Worm (Caenorhabditis elegans): Measurements from ENCODE around the gene arx-5.
A peak's percentile ranks its signal among the peaks of the same experiment; 100 is the strongest.

The arx-5 gene

DNA sequence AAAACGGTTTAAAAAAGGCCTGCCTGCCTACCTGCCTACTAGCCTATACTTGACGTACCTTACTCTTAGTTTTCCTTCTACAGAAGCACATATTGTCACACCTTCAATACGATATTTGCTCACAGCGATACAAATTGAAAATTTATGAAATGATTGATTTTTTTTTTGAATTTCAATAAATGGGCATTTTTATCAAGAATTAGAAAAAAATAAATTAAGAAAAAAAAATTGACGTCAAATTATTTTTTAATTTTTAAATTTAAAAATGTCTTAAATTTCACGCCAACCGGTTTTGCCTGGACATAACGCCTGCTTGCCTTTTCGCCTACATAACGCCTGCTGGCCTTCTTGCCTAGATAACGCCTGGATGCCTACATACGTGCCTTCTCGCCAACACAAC, 11.2 kb downstream of the arx-5 start, which contains the start of gene BE10.5:
TSS of gene BE10.5 (minus strand) at position 101 of the 400 bp plus-strand sequence.
- TF ChIP-seq lin-39 (tag; optimal IDR thresholded peaks at IDR 0.05): no peak
- TF ChIP-seq snpc-4 (tag; optimal IDR thresholded peaks at IDR 0.05): no peak
- no peak for TF ChIP-seq elt-3 (tag; optimal IDR thresholded peaks at IDR 0.05)
- TF ChIP-seq nhr-129 (tag; optimal IDR thresholded peaks at IDR 0.05): no peak
- no peak for TF ChIP-seq ceh-82 (tag; optimal IDR thresholded peaks at IDR 0.05)
- no peak for TF ChIP-seq nhr-237 (tag; optimal IDR thresholded peaks at IDR 0.05)
- TF ChIP-seq lsy-2 (tag; optimal IDR thresholded peaks at IDR 0.05): no peak
- no peak for TF ChIP-seq nhr-11 (tag; optimal IDR thresholded peaks at IDR 0.05)
- TF ChIP-seq nhr-10 (tag; optimal IDR thresholded peaks at IDR 0.05): no peak
- TF ChIP-seq blmp-1 (tag; optimal IDR thresholded peaks at IDR 0.05; ENCODE audit: insufficient read depth): no peak
- no peak for TF ChIP-seq mab-5 (tag; optimal IDR thresholded peaks at IDR 0.05)
- no peak for TF ChIP-seq C34F6.9 (tag; optimal IDR thresholded peaks at IDR 0.05)
- TF ChIP-seq F13H6.1 (tag; optimal IDR thresholded peaks at IDR 0.05): no peak
- no peak for TF ChIP-seq nhr-6 (tag; optimal IDR thresholded peaks at IDR 0.05)
- no peak for TF ChIP-seq mdl-1 (tag; optimal IDR thresholded peaks at IDR 0.05)
- TF ChIP-seq nhr-23 (tag; optimal IDR thresholded peaks at IDR 0.05): no peak

DNA sequence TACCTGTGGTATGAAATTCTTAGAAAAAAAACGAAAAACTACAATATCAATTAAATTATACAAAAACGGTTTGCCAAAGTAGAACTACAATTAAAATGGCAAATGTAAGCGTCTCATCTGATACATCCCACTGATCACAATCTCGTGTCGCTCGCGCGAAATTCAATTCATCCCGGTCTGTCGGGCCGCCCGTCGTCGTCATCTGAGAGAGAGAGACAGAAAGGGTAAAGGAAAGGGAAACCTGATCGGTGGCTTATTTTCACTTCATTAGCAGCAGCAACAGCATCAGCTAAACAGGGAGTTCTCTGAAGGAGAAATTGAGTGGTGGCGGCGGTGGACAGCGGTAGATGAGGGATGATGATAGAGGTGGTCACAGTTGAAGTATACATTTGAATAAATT, 17.4 kb downstream of the arx-5 start:
- TF ChIP-seq nhr-25 (tag; optimal IDR thresholded peaks at IDR 0.05): peak; percentile 18
- TF ChIP-seq sem-4 (tag; optimal IDR thresholded peaks at IDR 0.05): peak; percentile 56
- peak; percentile 93 for TF ChIP-seq blmp-1 (tag; optimal IDR thresholded peaks at IDR 0.05; ENCODE audit: insufficient read depth)
- TF ChIP-seq R02D3.7 (tag; optimal IDR thresholded peaks at IDR 0.05): no peak
- TF ChIP-seq nhr-23 (tag; optimal IDR thresholded peaks at IDR 0.05): no peak
- peak; percentile 58 for TF ChIP-seq ceh-16 (tag; optimal IDR thresholded peaks at IDR 0.05)
- peak; percentile 47 for TF ChIP-seq fos-1 (tag; optimal IDR thresholded peaks at IDR 0.05)

DNA sequence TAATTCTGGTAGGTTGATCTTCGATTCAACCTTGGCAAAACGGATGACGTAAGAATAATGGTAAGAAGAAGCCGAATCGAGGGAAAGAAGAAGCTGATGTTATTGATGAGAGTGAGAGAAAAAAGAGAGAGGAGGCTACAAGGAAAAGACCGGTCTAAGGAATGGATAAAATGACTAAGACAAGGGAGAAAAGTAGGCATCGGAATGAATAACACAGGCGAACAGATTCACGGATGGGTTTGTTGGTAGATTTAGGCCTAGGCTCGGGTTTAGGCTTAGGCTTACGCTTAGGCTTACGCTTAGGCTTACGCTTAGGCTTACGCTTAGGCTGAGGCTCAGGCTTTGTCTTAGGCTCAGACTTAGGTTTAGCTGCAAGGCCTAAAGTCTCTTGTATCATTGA, 19.4 kb downstream of the arx-5 start, which contains the start of gene agmo-1:
TSS of gene agmo-1 (minus strand) at position 101 of the 400 bp plus-strand sequence.
- TF ChIP-seq alr-1 (tag; optimal IDR thresholded peaks at IDR 0.05): no peak
- no peak for TF ChIP-seq nhr-11 (tag; optimal IDR thresholded peaks at IDR 0.05)
- TF ChIP-seq ZK546.5 (tag; optimal IDR thresholded peaks at IDR 0.05): no peak
- TF ChIP-seq aly-2 (tag; optimal IDR thresholded peaks at IDR 0.05): no peak
- no peak for TF ChIP-seq Y55F3AM.14 (GFP tag; optimal IDR thresholded peaks at IDR 0.05)
- no peak for TF ChIP-seq ztf-1 (GFP tag; conservative IDR thresholded peaks at IDR 0.05)

DNA sequence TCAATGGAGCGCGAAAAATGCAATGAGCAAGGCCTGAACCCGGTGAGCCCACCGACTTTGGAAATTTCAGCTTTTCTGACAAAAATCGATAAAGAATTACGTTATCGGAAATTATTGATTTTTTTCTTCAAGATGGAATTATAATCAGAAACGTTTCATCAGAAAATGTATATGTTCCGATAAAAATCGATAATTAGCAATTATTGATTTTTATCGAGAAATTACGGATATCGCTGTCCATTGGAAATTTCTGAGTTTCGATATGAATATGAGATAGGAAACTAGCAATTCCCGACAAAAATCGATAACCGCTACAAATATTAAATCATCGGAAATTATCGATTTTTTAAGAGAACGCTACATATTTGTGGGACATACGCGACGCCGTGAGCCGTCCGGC, 23.7 kb downstream of the arx-5 start:
- no peak for TF ChIP-seq ztf-1 (GFP tag; conservative IDR thresholded peaks at IDR 0.05)
- TF ChIP-seq gmeb-1 (tag; optimal IDR thresholded peaks at IDR 0.05): no peak
- no peak for TF ChIP-seq ceh-16 (tag; optimal IDR thresholded peaks at IDR 0.05)
- TF ChIP-seq sma-3 (GFP tag; optimal IDR thresholded peaks at IDR 0.05): no peak
- TF ChIP-seq fos-1 (tag; optimal IDR thresholded peaks at IDR 0.05): no peak
- no peak for TF ChIP-seq lin-11 (tag; optimal IDR thresholded peaks at IDR 0.05)
- TF ChIP-seq crh-2 (tag; optimal IDR thresholded peaks at IDR 0.05): no peak
- no peak for TF ChIP-seq peb-1 (tag; optimal IDR thresholded peaks at IDR 0.05)

DNA sequence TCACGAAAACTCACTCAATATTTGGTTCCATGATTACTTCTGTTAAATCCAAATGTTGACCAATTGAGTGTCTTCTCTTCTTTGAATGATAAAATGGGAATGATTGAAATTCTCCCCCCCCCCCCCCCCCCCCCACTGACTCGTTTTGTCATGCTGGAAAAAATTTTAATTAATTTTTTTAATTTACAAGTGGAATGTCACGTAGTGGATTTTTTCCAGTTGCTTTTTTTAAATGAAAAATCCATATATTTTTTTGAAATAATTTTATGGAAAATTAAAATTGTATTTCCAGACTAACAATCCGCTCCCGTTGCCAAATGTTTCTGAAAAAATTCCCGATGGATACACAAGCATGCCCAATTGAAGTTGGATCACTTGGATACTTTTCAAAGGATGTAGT, 28.5 kb downstream of the arx-5 start, which contains the start of gene BE10.1:
TSS of gene BE10.1 (minus strand) at position 101 of the 400 bp plus-strand sequence.
- TF ChIP-seq mdl-1 (tag; optimal IDR thresholded peaks at IDR 0.05): no peak
- TF ChIP-seq sma-9 (GFP tag; optimal IDR thresholded peaks at IDR 0.05): no peak
- no peak for TF ChIP-seq sma-9 (tag; optimal IDR thresholded peaks at IDR 0.05)
- no peak for TF ChIP-seq ztf-11 (tag; optimal IDR thresholded peaks at IDR 0.05)
- no peak for TF ChIP-seq Y55F3AM.14 (GFP tag; optimal IDR thresholded peaks at IDR 0.05)
- no peak for TF ChIP-seq nhr-23 (tag; optimal IDR thresholded peaks at IDR 0.05)
- TF ChIP-seq nhr-10 (tag; optimal IDR thresholded peaks at IDR 0.05): no peak
- TF ChIP-seq unc-62 (GFP tag; optimal IDR thresholded peaks at IDR 0.05): no peak
- no peak for TF ChIP-seq ZK546.5 (tag; optimal IDR thresholded peaks at IDR 0.05)
- TF ChIP-seq C34F6.9 (tag; optimal IDR thresholded peaks at IDR 0.05): no peak
- TF ChIP-seq zag-1 (tag; optimal IDR thresholded peaks at IDR 0.05): no peak
- no peak for TF ChIP-seq nhr-237 (tag; optimal IDR thresholded peaks at IDR 0.05)
- TF ChIP-seq egl-27 (tag; optimal IDR thresholded peaks at IDR 0.05): no peak
- no peak for TF ChIP-seq nhr-77 (tag; optimal IDR thresholded peaks at IDR 0.05)
- no peak for TF ChIP-seq F13H6.1 (tag; optimal IDR thresholded peaks at IDR 0.05)
- no peak for TF ChIP-seq snpc-4 (tag; optimal IDR thresholded peaks at IDR 0.05)
- no peak for TF ChIP-seq blmp-1 (tag; optimal IDR thresholded peaks at IDR 0.05; ENCODE audit: insufficient read depth)
- TF ChIP-seq R02D3.7 (tag; optimal IDR thresholded peaks at IDR 0.05): no peak
- no peak for TF ChIP-seq ama-1 (optimal IDR thresholded peaks at IDR 0.05)

Measured in whole organism, L2 larva.